Fruit fly (Drosophila melanogaster) whole organism, embryonic: ENCODE data around the gene Snx1.

ENCODE experiments used
- Antp ChIP-seq: fragments of 200-800 bp; sonication (Bioruptor generic); optimal IDR thresholded peaks from 3 replicates; lab custom pipeline; 2016; ENCODE audit warnings: missing biosample characterization, missing genetic modification characterization
- Atf-2 ChIP-seq: fragments of 200-800 bp; sonication (Bioruptor generic); optimal IDR thresholded peaks from 2 replicates; lab custom pipeline; 2016; ENCODE audit warnings: missing biosample characterization, missing genetic modification characterization
- BEAF-32 ChIP-seq: fragments of 200-800 bp; sonication (Bioruptor generic); optimal IDR thresholded peaks from 3 replicates; lab custom pipeline; 2017; ENCODE audit warnings: missing biosample characterization, missing genetic modification characterization, mild to moderate bottlenecking, moderate library complexity, missing genetic modification reagents
- CG10366 ChIP-seq: fragments of 200-800 bp; sonication (Bioruptor generic); IDR thresholded peaks from 2 replicates; pipeline ENCODE4 v1.3.6; 2022; ENCODE audit warnings: missing biosample characterization, missing genetic modification characterization
- CG11093 ChIP-seq: fragments of 200-800 bp; sonication (Bioruptor generic); IDR thresholded peaks from 3 replicates; pipeline ENCODE4 v1.3.6; 2022; ENCODE audit warnings: missing biosample characterization, missing genetic modification characterization
- CG12155 ChIP-seq: fragments of 200-800 bp; sonication (Bioruptor generic); optimal IDR thresholded peaks from 3 replicates; lab custom pipeline; 2016; ENCODE audit warnings: missing biosample characterization, missing genetic modification characterization
- CG13775 ChIP-seq: fragments of 200-800 bp; sonication (Bioruptor generic); optimal IDR thresholded peaks from 3 replicates; lab custom pipeline; 2017; ENCODE audit warnings: missing biosample characterization, mild to moderate bottlenecking, missing genetic modification characterization
- CG14014 ChIP-seq: fragments of 200-800 bp; sonication (Bioruptor generic); IDR thresholded peaks from 2 replicates; pipeline ENCODE4 v1.3.6; 2022; ENCODE audit warnings: missing biosample characterization, missing genetic modification characterization
- CG15011 ChIP-seq: fragments of 200-800 bp; sonication (Bioruptor generic); optimal IDR thresholded peaks from 3 replicates; lab custom pipeline; 2018; ENCODE audit warnings: missing biosample characterization, mild to moderate bottlenecking, missing genetic modification characterization
- CG16815 ChIP-seq: fragments of 200-800 bp; sonication (Bioruptor generic); optimal IDR thresholded peaks from 3 replicates; lab custom pipeline; 2017; ENCODE audit warnings: missing biosample characterization, mild to moderate bottlenecking, missing genetic modification characterization
- CG17802 ChIP-seq: fragments of 200-800 bp; sonication (Bioruptor generic); optimal IDR thresholded peaks from 2 replicates; lab custom pipeline; 2018; ENCODE audit warnings: missing biosample characterization, mild to moderate bottlenecking, missing genetic modification characterization, moderate library complexity
- CG1832 ChIP-seq: fragments of 200-800 bp; sonication (Bioruptor generic); optimal IDR thresholded peaks from 2 replicates; lab custom pipeline; 2017; ENCODE audit warnings: missing biosample characterization, mild to moderate bottlenecking, missing genetic modification characterization, inconsistent platforms
- CG2129 ChIP-seq: fragments of 200-800 bp; sonication (Bioruptor generic); IDR thresholded peaks from 2 replicates; pipeline ENCODE4 v1.3.6; 2022; ENCODE audit warnings: missing biosample characterization, missing genetic modification characterization; ENCODE audit not compliant: partially characterized antibody
- CG31365 ChIP-seq: fragments of 200-800 bp; sonication (Bioruptor generic); optimal IDR thresholded peaks from 2 replicates; lab custom pipeline; 2018; ENCODE audit warnings: missing biosample characterization, mild to moderate bottlenecking, missing genetic modification characterization
- CG3838 ChIP-seq: fragments of 200-800 bp; sonication (Bioruptor generic); optimal IDR thresholded peaks from 3 replicates; lab custom pipeline; 2016; ENCODE audit warnings: missing biosample characterization, missing genetic modification characterization
- CG4328 ChIP-seq: fragments of 200-800 bp; sonication (Bioruptor generic); optimal IDR thresholded peaks from 3 replicates; lab custom pipeline; 2017; ENCODE audit warnings: missing biosample characterization, missing genetic modification reagents, missing genetic modification characterization
- CG6854 ChIP-seq: fragments of 200-800 bp; sonication (Bioruptor generic); optimal IDR thresholded peaks from 3 replicates; lab custom pipeline; 2017; ENCODE audit warnings: missing biosample characterization, mild to moderate bottlenecking, missing genetic modification characterization
- CG9727 ChIP-seq: fragments of 200-800 bp; sonication (Bioruptor generic); optimal IDR thresholded peaks from 3 replicates; lab custom pipeline; 2017; ENCODE audit warnings: missing biosample characterization, mild to moderate bottlenecking, missing genetic modification characterization
- D ChIP-seq, 2 experiments: fragments of 200-800 bp in 1 of 2; fragments of >200 bp in 1 of 2; sonication (Bioruptor generic) in 1 of 2; optimal IDR thresholded peaks; 2 replicates in 1 of 2; 3 replicates in 1 of 2; lab custom pipeline; 2017; ENCODE audit warnings: mild to moderate bottlenecking in 1 of 2, missing biosample characterization in 1 of 2, missing genetic modification characterization in 1 of 2, missing genetic modification reagents in 1 of 2
- Doc2 ChIP-seq: fragments of 200-800 bp; sonication (Bioruptor generic); IDR thresholded peaks from 2 replicates; pipeline ENCODE4 v1.3.6; 2022; ENCODE audit warnings: missing biosample characterization, missing genetic modification characterization
- Elba2 ChIP-seq: fragments of 200-800 bp; sonication (Bioruptor generic); optimal IDR thresholded peaks from 3 replicates; lab custom pipeline; 2016; ENCODE audit warnings: missing biosample characterization, missing genetic modification characterization
- GATAe ChIP-seq: fragments of 200-800 bp; sonication (Bioruptor generic); conservative IDR thresholded peaks from 2 replicates; pipeline ENCODE4 v1.3.6; 2022; ENCODE audit warnings: missing biosample characterization, missing genetic modification characterization
- Nf-YC ChIP-seq: fragments of 200-800 bp; optimal IDR thresholded peaks from 3 replicates; lab custom pipeline; 2019; ENCODE audit warnings: missing biosample characterization, mild to moderate bottlenecking, missing genetic modification characterization, moderate library complexity
- Pdp1 ChIP-seq, 2 experiments: fragments of 200-800 bp; sonication (Bioruptor generic); optimal IDR thresholded peaks; 3 replicates each; lab custom pipeline; 2016; ENCODE audit warnings: missing biosample characterization in 2 of 2, missing genetic modification characterization in 2 of 2, mild to moderate bottlenecking in 1 of 2, moderate library complexity in 1 of 2
- Taf1 ChIP-seq: fragments of 200-800 bp; sonication (Bioruptor generic); IDR thresholded peaks from 2 replicates; pipeline ENCODE4 v1.3.6; 2022; ENCODE audit warnings: missing biosample characterization, missing genetic modification characterization
- crc ChIP-seq: fragments of 200-800 bp; sonication (Bioruptor generic); optimal IDR thresholded peaks from 2 replicates; lab custom pipeline; 2016; ENCODE audit warnings: missing biosample characterization, missing genetic modification characterization
- croc ChIP-seq: fragments of 200-800 bp; sonication (Bioruptor generic); conservative IDR thresholded peaks from 3 replicates; pipeline ENCODE4 v1.3.6; 2022; ENCODE audit warnings: missing biosample characterization, missing genetic modification characterization
- crp ChIP-seq, 2 experiments: fragments of 200-800 bp; sonication (Bioruptor generic); optimal IDR thresholded peaks; 2 replicates in 1 of 2; 3 replicates in 1 of 2; lab custom pipeline; 2017; ENCODE audit warnings: missing biosample characterization in 2 of 2, missing genetic modification characterization in 2 of 2, mild to moderate bottlenecking in 1 of 2, moderate library complexity in 1 of 2
- danr ChIP-seq: fragments of 200-800 bp; sonication (Bioruptor generic); IDR thresholded peaks from 2 replicates; pipeline ENCODE4 v1.3.6; 2022; ENCODE audit warnings: missing biosample characterization, missing genetic modification characterization
- dati ChIP-seq: fragments of 200-800 bp; sonication (Bioruptor generic); IDR thresholded peaks from 2 replicates; pipeline ENCODE4 v1.3.6; 2022; ENCODE audit warnings: missing biosample characterization, missing genetic modification characterization
- dmrt99B ChIP-seq: fragments of 200-800 bp; sonication (Bioruptor generic); optimal IDR thresholded peaks from 2 replicates; lab custom pipeline; 2018; ENCODE audit warnings: missing biosample characterization, mild to moderate bottlenecking, missing genetic modification characterization, moderate library complexity
- fd96Cb ChIP-seq: fragments of 200-800 bp; sonication (Bioruptor generic); optimal IDR thresholded peaks from 2 replicates; lab custom pipeline; 2018; ENCODE audit warnings: missing biosample characterization, mild to moderate bottlenecking, missing genetic modification characterization, moderate library complexity
- ftz-f1 ChIP-seq: fragments of 200-800 bp; sonication (Bioruptor generic); optimal IDR thresholded peaks from 2 replicates; lab custom pipeline; 2016; ENCODE audit warnings: missing biosample characterization, missing genetic modification characterization
- jigr1 ChIP-seq: fragments of 200-800 bp; sonication (Bioruptor generic); IDR thresholded peaks from 3 replicates; pipeline ENCODE4 v1.3.6; 2022; ENCODE audit warnings: missing biosample characterization, missing genetic modification characterization
- nerfin-2 ChIP-seq: fragments of 200-800 bp; sonication (Bioruptor generic); IDR thresholded peaks from 2 replicates; pipeline ENCODE4 v1.3.6; 2022; ENCODE audit warnings: missing biosample characterization, missing genetic modification characterization; ENCODE audit not compliant: partially characterized antibody
- odd ChIP-seq: fragments of 200-800 bp; sonication (Bioruptor generic); optimal IDR thresholded peaks from 2 replicates; lab custom pipeline; 2017; ENCODE audit warnings: missing biosample characterization, mild to moderate bottlenecking, missing genetic modification characterization
- org-1 ChIP-seq: fragments of 200-800 bp; sonication (Bioruptor generic); optimal IDR thresholded peaks from 2 replicates; lab custom pipeline; 2017; ENCODE audit warnings: missing biosample characterization, missing genetic modification characterization
- pita ChIP-seq: fragments of 200-800 bp; sonication (Bioruptor generic); optimal IDR thresholded peaks from 2 replicates; lab custom pipeline; 2017; ENCODE audit warnings: missing biosample characterization, mild to moderate bottlenecking, missing genetic modification characterization
- pnt ChIP-seq: fragments of 200-800 bp; sonication (Bioruptor generic); optimal IDR thresholded peaks from 3 replicates; lab custom pipeline; 2016; ENCODE audit warnings: missing biosample characterization, missing genetic modification characterization
- psq ChIP-seq: fragments of 200-800 bp; sonication (Bioruptor generic); optimal IDR thresholded peaks from 2 replicates; lab custom pipeline; 2017; ENCODE audit warnings: missing biosample characterization, missing genetic modification characterization
- ranshi ChIP-seq: fragments of 200-800 bp; sonication (Bioruptor generic); IDR thresholded peaks from 2 replicates; pipeline ENCODE4 v1.3.6; 2022; ENCODE audit warnings: missing biosample characterization, missing genetic modification characterization
- sens ChIP-seq: fragments of 200-800 bp; sonication (Bioruptor generic); peaks from one replicate; lab custom pipeline; 2016; ENCODE audit warnings: missing biosample characterization, missing genetic modification characterization
- slbo ChIP-seq: fragments of 200-800 bp; sonication (Bioruptor generic); IDR thresholded peaks from 2 replicates; pipeline ENCODE4 v1.3.6; 2022; ENCODE audit warnings: missing biosample characterization, missing genetic modification characterization
- slp2 ChIP-seq: fragments of 200-800 bp; sonication (Bioruptor generic); optimal IDR thresholded peaks from 2 replicates; lab custom pipeline; 2016; ENCODE audit warnings: missing biosample characterization, missing genetic modification characterization
- so ChIP-seq: fragments of 200-800 bp; sonication (Bioruptor generic); IDR thresholded peaks from 3 replicates; pipeline ENCODE4 v1.3.6; 2022; ENCODE audit warnings: missing biosample characterization, missing genetic modification characterization
- ssp ChIP-seq: fragments of 200-800 bp; sonication (Bioruptor generic); IDR thresholded peaks from 2 replicates; pipeline ENCODE4 v1.3.6; 2022; ENCODE audit warnings: missing biosample characterization, missing genetic modification characterization
- stwl ChIP-seq: fragments of 200-800 bp; sonication (Bioruptor generic); optimal IDR thresholded peaks from 3 replicates; lab custom pipeline; 2018; ENCODE audit warnings: missing biosample characterization, mild to moderate bottlenecking, missing genetic modification characterization, moderate library complexity
- tna ChIP-seq: fragments of 200-800 bp; sonication (Bioruptor generic); IDR thresholded peaks from 2 replicates; pipeline ENCODE4 v1.3.6; 2022; ENCODE audit warnings: missing biosample characterization, missing genetic modification characterization; ENCODE audit not compliant: partially characterized antibody
- twi ChIP-seq: fragments of 200-800 bp; optimal IDR thresholded peaks from 2 replicates; lab custom pipeline; 2019; ENCODE audit warnings: missing biosample characterization, mild to moderate bottlenecking, missing genetic modification characterization, moderate library complexity
- wdn ChIP-seq: fragments of 200-800 bp; sonication (Bioruptor generic); IDR thresholded peaks from 2 replicates; pipeline ENCODE4 v1.3.6; 2022; ENCODE audit warnings: missing biosample characterization, missing genetic modification characterization
- z ChIP-seq: fragments of 200-800 bp; sonication (Bioruptor generic); IDR thresholded peaks from 3 replicates; pipeline ENCODE4 v1.3.6; 2022; ENCODE audit warnings: missing biosample characterization, missing genetic modification characterization

Snx1 gene

DNA sequence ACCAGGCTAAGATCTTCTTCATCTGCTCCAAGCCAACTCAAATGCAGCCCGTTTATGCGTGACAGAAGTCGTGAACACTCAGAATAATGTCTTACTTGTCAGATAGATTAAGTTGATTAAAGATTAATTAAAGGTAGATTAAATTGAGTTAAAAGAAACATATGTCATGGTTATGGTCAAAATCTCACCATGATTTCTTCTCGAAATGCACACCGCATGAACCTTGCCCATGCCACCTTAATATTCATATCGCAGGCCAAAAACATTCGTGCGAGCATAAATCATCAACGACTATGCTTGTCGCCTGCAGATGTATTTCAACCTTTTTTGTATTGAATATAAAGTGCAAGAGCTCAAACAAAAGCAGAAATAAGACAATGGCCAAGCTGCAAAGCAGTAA, 12.4 kb upstream of the Snx1 start (continued):
- peak; percentile 51 for TF ChIP-seq fd96Cb (tag; lab: Kevin White, UChicago)
- no peak for TF ChIP-seq CG6854
- TF ChIP-seq slbo (GFP tag; lab: Robert Waterston, UW), result no peak
- TF ChIP-seq tna (GFP tag; lab: Robert Waterston, UW), result no peak
- no peak for TF ChIP-seq crp (GFP tag; optimal IDR thresholded peaks at IDR 0.05; lab: Kevin White, UChicago)
- no peak for TF ChIP-seq BEAF-32 (GFP tag; lab: Kevin White, UChicago)
- TF ChIP-seq CG11093, result no peak
- peak; percentile 41; the same call in 1 of the 2 replicates for TF ChIP-seq ranshi (GFP tag; lab: Robert Waterston, UW)
- no peak for TF ChIP-seq CG1832 (GFP tag; lab: Kevin White, UChicago)
- TF ChIP-seq org-1, result peak; percentile 53
- TF ChIP-seq nerfin-2, result no peak
- peak; percentile 13 for TF ChIP-seq CG4328 (GFP tag; lab: Kevin White, UChicago)
- TF ChIP-seq Atf-2 (GFP tag; lab: Kevin White, UChicago), result no peak
- TF ChIP-seq ssp (GFP tag; lab: Robert Waterston, UW), result no peak
- no peak for TF ChIP-seq CG2129 (GFP tag; lab: Robert Waterston, UW)
- no peak for TF ChIP-seq Antp (GFP tag; lab: Kevin White, UChicago)
- no peak for TF ChIP-seq Taf1 (GFP tag; lab: Robert Waterston, UW)
- no peak for TF ChIP-seq CG13775
- no peak for TF ChIP-seq psq (GFP tag; lab: Kevin White, UChicago)
- TF ChIP-seq sens, result peak; percentile 95
- TF ChIP-seq CG3838, result no peak
- no peak for TF ChIP-seq croc
- no peak for TF ChIP-seq CG17802
- TF ChIP-seq odd (GFP tag; lab: Kevin White, UChicago), result peak; percentile 33
- peak; percentile 59 for TF ChIP-seq CG10366 (GFP tag; lab: Robert Waterston, UW)
- TF ChIP-seq CG16815 (GFP tag; lab: Kevin White, UChicago), result no peak
- no peak for TF ChIP-seq crc
- TF ChIP-seq so (GFP tag; lab: Robert Waterston, UW), result peak; percentile 77
- TF ChIP-seq ftz-f1 (GFP tag; lab: Kevin White, UChicago), result no peak
- no peak for TF ChIP-seq z (GFP tag; lab: Robert Waterston, UW)
- TF ChIP-seq twi (tag; lab: Kevin White, UChicago), result no peak
- no peak for TF ChIP-seq stwl (tag; lab: Kevin White, UChicago)
- no peak for TF ChIP-seq GATAe
- TF ChIP-seq jigr1, result 0 out of 3 replicates have a peak, but pooled peaks have one; percentile 35
- TF ChIP-seq D (optimal IDR thresholded peaks at IDR 0.05; lab: Kevin White, UChicago), result no peak
- peak; percentile 25 for TF ChIP-seq D (GFP tag; optimal IDR thresholded peaks at IDR 0.05; lab: Kevin White, UChicago)
- no peak for TF ChIP-seq CG12155 (GFP tag; lab: Kevin White, UChicago)
- no peak for TF ChIP-seq CG15011 (GFP tag; lab: Kevin White, UChicago)
- TF ChIP-seq Pdp1 (GFP tag; optimal IDR thresholded peaks at IDR 0.05; lab: Kevin White, UChicago), result peak; percentile 18 to 24
- no peak for TF ChIP-seq pita (GFP tag; lab: Kevin White, UChicago)
- peak; percentile 40 for TF ChIP-seq Nf-YC
- TF ChIP-seq danr (GFP tag; lab: Robert Waterston, UW), result no peak
- no peak for TF ChIP-seq CG9727
- no peak for TF ChIP-seq wdn (GFP tag; lab: Robert Waterston, UW)
- no peak for TF ChIP-seq Elba2
- TF ChIP-seq dmrt99B (tag; lab: Kevin White, UChicago), result peak; percentile 85
- no peak for TF ChIP-seq pnt
- TF ChIP-seq CG14014 (GFP tag; lab: Robert Waterston, UW), result peak; percentile 60; the same call in 1 of the 2 replicates
- no peak for TF ChIP-seq dati (GFP tag; lab: Robert Waterston, UW)
- peak; percentile 34 for TF ChIP-seq CG31365 (tag; lab: Kevin White, UChicago)
- TF ChIP-seq slp2 (GFP tag; lab: Kevin White, UChicago), result no peak
- no peak for TF ChIP-seq Doc2 (GFP tag; lab: Robert Waterston, UW)
